Worm (Caenorhabditis elegans): ENCODE results near the gene D2024.5.

DNA sequence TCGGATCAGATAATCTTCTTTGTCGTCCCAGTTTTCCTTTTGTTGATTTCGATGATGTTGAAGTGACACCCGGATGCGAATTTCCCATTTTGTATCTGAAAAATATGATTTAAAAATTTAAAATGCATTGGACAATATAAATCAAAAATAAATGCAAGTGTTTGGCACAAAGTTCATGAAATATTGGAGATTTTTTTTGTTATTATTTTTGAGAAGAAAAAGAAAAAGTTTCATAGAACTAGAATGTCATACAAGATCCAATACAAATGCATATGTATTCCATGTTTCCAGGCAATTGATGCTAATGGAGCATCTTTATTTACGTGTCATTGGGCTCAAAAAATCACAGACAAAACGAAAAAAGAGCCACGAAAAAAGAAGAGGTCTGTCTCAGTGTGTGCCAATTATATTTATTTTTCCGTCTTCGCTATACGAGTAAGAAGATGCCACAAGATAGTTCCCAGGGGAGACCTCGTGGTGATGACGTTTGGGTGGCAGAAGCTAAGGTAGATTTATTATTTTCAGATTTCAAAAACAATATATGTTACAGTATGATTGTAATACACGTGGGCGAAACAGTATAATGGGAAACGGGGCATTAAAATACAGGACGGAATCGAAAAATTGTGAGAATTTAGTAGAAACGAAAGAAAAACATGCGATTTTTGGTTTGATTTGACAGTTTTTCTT, 8.6 kb downstream of the D2024.5 start, which contains the start of the genes glb-23 and R13A1.1:
- no peak for TF ChIP-seq ceh-82 (tag; optimal IDR thresholded peaks at IDR 0.05)
- TF ChIP-seq skn-1 (tag; optimal IDR thresholded peaks at IDR 0.05), result no peak
- TF ChIP-seq elt-1 (tag; optimal IDR thresholded peaks at IDR 0.05), result no peak
- TF ChIP-seq aly-2 (tag; optimal IDR thresholded peaks at IDR 0.05), result no peak
- TF ChIP-seq mbf-1 (tag; optimal IDR thresholded peaks at IDR 0.05), result no peak
- TF ChIP-seq F13H6.1 (tag; optimal IDR thresholded peaks at IDR 0.05), result no peak
- TF ChIP-seq gmeb-1 (tag; optimal IDR thresholded peaks at IDR 0.05), result no peak
- TF ChIP-seq unc-62 (GFP tag; optimal IDR thresholded peaks at IDR 0.05), result no peak
- TF ChIP-seq fos-1 (tag; optimal IDR thresholded peaks at IDR 0.05), result no peak

Measured in whole organism, L2 larva.